Fruit fly (Drosophila melanogaster) whole organism, embryonic: ENCODE results near the gene dgt6.

ENCODE experiments used
- B-H1 ChIP-seq: fragments of 200-800 bp; sonication (Bioruptor generic); IDR thresholded peaks from 3 replicates; pipeline ENCODE4 v1.3.6; 2022; ENCODE audit warnings: missing biosample characterization, missing genetic modification characterization
- BtbVII ChIP-seq: fragments of 200-800 bp; sonication (Bioruptor generic); optimal IDR thresholded peaks from 3 replicates; lab custom pipeline; 2017; ENCODE audit warnings: missing biosample characterization, mild to moderate bottlenecking, missing genetic modification characterization
- CG10462 ChIP-seq: fragments of 200-800 bp; sonication (Bioruptor generic); optimal IDR thresholded peaks from 2 replicates; lab custom pipeline; 2016; ENCODE audit warnings: missing biosample characterization, missing genetic modification characterization
- CG12219 ChIP-seq: fragments of 200-800 bp; sonication (Bioruptor generic); optimal IDR thresholded peaks from 3 replicates; lab custom pipeline; 2018; ENCODE audit warnings: missing biosample characterization, mild to moderate bottlenecking, missing genetic modification characterization
- CG12391 ChIP-seq: fragments of 200-800 bp; sonication (Bioruptor generic); optimal IDR thresholded peaks from 3 replicates; lab custom pipeline; 2018; ENCODE audit warnings: missing biosample characterization, mild to moderate bottlenecking, missing genetic modification characterization, moderate library complexity
- CG15479 ChIP-seq: fragments of 200-800 bp; sonication (Bioruptor generic); optimal IDR thresholded peaks from 3 replicates; lab custom pipeline; 2019; ENCODE audit warnings: missing biosample characterization, mild to moderate bottlenecking, missing genetic modification characterization, moderate library complexity
- CG16813 ChIP-seq: fragments of 200-800 bp; sonication (Bioruptor generic); IDR thresholded peaks from 3 replicates; pipeline ENCODE4 v1.3.6; 2022; ENCODE audit warnings: missing biosample characterization, missing genetic modification characterization; ENCODE audit not compliant: partially characterized antibody
- CG17359 ChIP-seq: fragments of 200-800 bp; sonication (Bioruptor generic); optimal IDR thresholded peaks from 3 replicates; lab custom pipeline; 2018; ENCODE audit warnings: missing biosample characterization, mild to moderate bottlenecking, missing genetic modification characterization, moderate library complexity
- CG17912 ChIP-seq: fragments of 200-800 bp; sonication (Bioruptor generic); optimal IDR thresholded peaks from 2 replicates; lab custom pipeline; 2018; ENCODE audit warnings: missing biosample characterization, mild to moderate bottlenecking, missing genetic modification characterization
- CG18476 ChIP-seq: fragments of 200-800 bp; sonication (Bioruptor generic); optimal IDR thresholded peaks from 2 replicates; lab custom pipeline; 2016; ENCODE audit warnings: missing biosample characterization, mild to moderate bottlenecking, missing genetic modification characterization
- CG18764 ChIP-seq: fragments of 200-800 bp; sonication (Bioruptor generic); optimal IDR thresholded peaks from 3 replicates; lab custom pipeline; 2016; ENCODE audit warnings: missing biosample characterization, missing genetic modification characterization
- CG2889 ChIP-seq: fragments of 200-800 bp; sonication (Bioruptor generic); IDR thresholded peaks from 3 replicates; pipeline ENCODE4 v1.3.6; 2022; ENCODE audit warnings: missing biosample characterization, missing genetic modification characterization
- CG3163 ChIP-seq: fragments of 200-800 bp; sonication (Bioruptor generic); optimal IDR thresholded peaks from 3 replicates; lab custom pipeline; 2016; ENCODE audit warnings: missing biosample characterization, missing genetic modification characterization
- CG3847 ChIP-seq: fragments of 200-800 bp; sonication (Bioruptor generic); IDR thresholded peaks from 2 replicates; pipeline ENCODE4 v1.3.6; 2022; ENCODE audit warnings: missing biosample characterization, missing genetic modification characterization
- CG4617 ChIP-seq: fragments of 200-800 bp; sonication (Bioruptor generic); optimal IDR thresholded peaks from 3 replicates; lab custom pipeline; 2016; ENCODE audit warnings: missing biosample characterization, missing genetic modification characterization, borderline replicate concordance
- CG5245 ChIP-seq: fragments of 200-800 bp; sonication (Bioruptor generic); optimal IDR thresholded peaks from 3 replicates; lab custom pipeline; 2016; ENCODE audit warnings: missing biosample characterization, missing genetic modification characterization
- CG7963 ChIP-seq: fragments of 200-800 bp; sonication (Bioruptor generic); IDR thresholded peaks from 3 replicates; pipeline ENCODE4 v1.3.6; 2022; ENCODE audit warnings: missing biosample characterization, missing genetic modification characterization; ENCODE audit not compliant: partially characterized antibody
- CG8478 ChIP-seq: fragments of >200 bp; optimal IDR thresholded peaks from 2 replicates; lab custom pipeline; 2018
- CG9876 ChIP-seq: fragments of 200-800 bp; sonication (Bioruptor generic); optimal IDR thresholded peaks from 2 replicates; lab custom pipeline; 2016; ENCODE audit warnings: missing biosample characterization, missing genetic modification characterization
- Dfd ChIP-seq, 2 experiments: fragments of >200 bp; optimal IDR thresholded peaks; 2 replicates each; lab custom pipeline; 2017; ENCODE audit warnings: missing biosample characterization in 2 of 2, missing genetic modification characterization in 2 of 2
- Doc2 ChIP-seq: fragments of 200-800 bp; sonication (Bioruptor generic); IDR thresholded peaks from 2 replicates; pipeline ENCODE4 v1.3.6; 2022; ENCODE audit warnings: missing biosample characterization, missing genetic modification characterization
- Hand ChIP-seq: fragments of 200-800 bp; sonication (Bioruptor generic); optimal IDR thresholded peaks from 2 replicates; lab custom pipeline; 2017; ENCODE audit warnings: mild to moderate bottlenecking, missing biosample characterization, missing genetic modification reagents, missing genetic modification characterization
- Hey ChIP-seq: fragments of 200-800 bp; sonication (Bioruptor generic); optimal IDR thresholded peaks from 3 replicates; lab custom pipeline; 2018; ENCODE audit warnings: missing biosample characterization, mild to moderate bottlenecking, missing genetic modification characterization
- Hr78 ChIP-seq, 2 experiments: fragments of 200-800 bp in 1 of 2; fragments of >200 bp in 1 of 2; sonication (Bioruptor generic) in 1 of 2; optimal IDR thresholded peaks; 2 replicates each; lab custom pipeline; 2017 to 2019; ENCODE audit warnings: missing biosample characterization in 2 of 2, missing genetic modification characterization in 2 of 2, mild to moderate bottlenecking in 1 of 2, moderate library complexity in 1 of 2
- Lpt ChIP-seq: fragments of >200 bp; optimal IDR thresholded peaks from 2 replicates; lab custom pipeline; 2018; ENCODE audit warnings: missing biosample characterization, missing genetic modification characterization
- MTF-1 ChIP-seq: fragments of 200-800 bp; sonication (Bioruptor generic); optimal IDR thresholded peaks from 2 replicates; lab custom pipeline; 2018; ENCODE audit warnings: missing biosample characterization, mild to moderate bottlenecking, missing genetic modification characterization, borderline replicate concordance
- Mes4 ChIP-seq: fragments of 200-800 bp; sonication (Bioruptor generic); optimal IDR thresholded peaks from 2 replicates; lab custom pipeline; 2016; ENCODE audit warnings: missing biosample characterization, missing genetic modification characterization
- NC2β ChIP-seq: fragments of 200-800 bp; sonication (Bioruptor generic); optimal IDR thresholded peaks from 2 replicates; lab custom pipeline; 2016; ENCODE audit warnings: missing biosample characterization, missing genetic modification characterization
- Neu2 ChIP-seq: fragments of 200-800 bp; sonication (Bioruptor generic); optimal IDR thresholded peaks from 3 replicates; lab custom pipeline; 2016; ENCODE audit warnings: missing biosample characterization, missing genetic modification characterization, borderline replicate concordance
- Nf-YA ChIP-seq: fragments of 200-800 bp; sonication (Bioruptor generic); IDR thresholded peaks from 2 replicates; pipeline ENCODE4 v1.3.6; 2022; ENCODE audit warnings: missing biosample characterization, missing genetic modification characterization
- Oaz ChIP-seq: fragments of 200-800 bp; sonication (Bioruptor generic); IDR thresholded peaks from 2 replicates; pipeline ENCODE4 v1.3.6; 2022; ENCODE audit warnings: missing biosample characterization, missing genetic modification characterization
- Ptx1 ChIP-seq: fragments of 200-800 bp; sonication (Bioruptor generic); IDR thresholded peaks from 2 replicates; pipeline ENCODE4 v1.3.6; 2022; ENCODE audit warnings: missing biosample characterization, missing genetic modification characterization
- Tbp ChIP-seq: fragments of >200 bp; optimal IDR thresholded peaks from 2 replicates; lab custom pipeline; 2018; ENCODE audit warnings: missing biosample characterization, missing genetic modification characterization
- cas ChIP-seq: fragments of 200-800 bp; sonication (Bioruptor generic); IDR thresholded peaks from 2 replicates; pipeline ENCODE4 v1.3.6; 2022; ENCODE audit warnings: missing biosample characterization, missing genetic modification characterization
- crp ChIP-seq, 2 experiments: fragments of 200-800 bp; sonication (Bioruptor generic); optimal IDR thresholded peaks; 2 replicates in 1 of 2; 3 replicates in 1 of 2; lab custom pipeline; 2017; ENCODE audit warnings: missing biosample characterization in 2 of 2, missing genetic modification characterization in 2 of 2, mild to moderate bottlenecking in 1 of 2, moderate library complexity in 1 of 2
- dpn ChIP-seq, 2 experiments: fragments of 200-800 bp; sonication (Bioruptor generic); optimal IDR thresholded peaks; 3 replicates each; lab custom pipeline; 2016; ENCODE audit warnings: missing biosample characterization in 2 of 2, missing genetic modification characterization in 2 of 2
- esg ChIP-seq: fragments of 200-800 bp; sonication (Bioruptor generic); conservative IDR thresholded peaks from 2 replicates; pipeline ENCODE4 v1.3.6; 2022; ENCODE audit warnings: missing biosample characterization, missing genetic modification characterization
- ewg ChIP-seq: fragments of 200-800 bp; sonication (Bioruptor generic); optimal IDR thresholded peaks from 3 replicates; lab custom pipeline; 2017; ENCODE audit warnings: mild to moderate bottlenecking, missing biosample characterization, missing genetic modification reagents, missing genetic modification characterization
- grn ChIP-seq: fragments of 200-800 bp; sonication (Bioruptor generic); optimal IDR thresholded peaks from 3 replicates; lab custom pipeline; 2017; ENCODE audit warnings: missing biosample characterization, missing genetic modification characterization
- gro ChIP-seq: fragments of 200-800 bp; sonication (Bioruptor generic); optimal IDR thresholded peaks from 2 replicates; lab custom pipeline; 2016; ENCODE audit warnings: missing biosample characterization, missing genetic modification characterization
- kay ChIP-seq: fragments of 200-800 bp; sonication (Bioruptor generic); optimal IDR thresholded peaks from 2 replicates; lab custom pipeline; 2016; ENCODE audit warnings: missing biosample characterization, missing genetic modification characterization
- odd ChIP-seq: fragments of 200-800 bp; sonication (Bioruptor generic); optimal IDR thresholded peaks from 2 replicates; lab custom pipeline; 2017; ENCODE audit warnings: missing biosample characterization, mild to moderate bottlenecking, missing genetic modification characterization
- ro ChIP-seq: fragments of 200-800 bp; sonication (Bioruptor generic); IDR thresholded peaks from 2 replicates; pipeline ENCODE4 v1.3.6; 2022; ENCODE audit warnings: missing biosample characterization, missing genetic modification characterization
- salm ChIP-seq: fragments of 200-800 bp; sonication (Bioruptor generic); optimal IDR thresholded peaks from 2 replicates; lab custom pipeline; 2018; ENCODE audit warnings: missing biosample characterization, mild to moderate bottlenecking, missing genetic modification characterization
- scrt ChIP-seq: fragments of 200-800 bp; sonication (Bioruptor generic); optimal IDR thresholded peaks from 2 replicates; lab custom pipeline; 2018; ENCODE audit warnings: missing biosample characterization, mild to moderate bottlenecking, missing genetic modification characterization, moderate library complexity
- sisA ChIP-seq: fragments of 200-800 bp; sonication (Bioruptor generic); IDR thresholded peaks from 2 replicates; pipeline ENCODE4 v1.3.6; 2022; ENCODE audit warnings: missing biosample characterization, missing genetic modification characterization
- sna ChIP-seq: fragments of 200-800 bp; sonication (Bioruptor generic); IDR thresholded peaks from 2 replicates; pipeline ENCODE4 v1.3.6; 2022; ENCODE audit warnings: missing biosample characterization, missing genetic modification characterization; ENCODE audit not compliant: partially characterized antibody
- so ChIP-seq: fragments of 200-800 bp; sonication (Bioruptor generic); IDR thresholded peaks from 3 replicates; pipeline ENCODE4 v1.3.6; 2022; ENCODE audit warnings: missing biosample characterization, missing genetic modification characterization
- tup ChIP-seq: fragments of 200-800 bp; sonication (Bioruptor generic); optimal IDR thresholded peaks from 2 replicates; lab custom pipeline; 2016; ENCODE audit warnings: missing biosample characterization, mild to moderate bottlenecking, missing genetic modification characterization, moderate library complexity
- unpg ChIP-seq: fragments of 200-800 bp; sonication (Bioruptor generic); optimal IDR thresholded peaks from 3 replicates; lab custom pipeline; 2018; ENCODE audit warnings: missing biosample characterization, mild to moderate bottlenecking, missing genetic modification characterization, moderate library complexity
- usp ChIP-seq: fragments of >200 bp; optimal IDR thresholded peaks from 2 replicates; lab custom pipeline; 2017; ENCODE audit warnings: missing biosample characterization, missing genetic modification characterization

Gene dgt6

dm6 chr3R:29138961-29139527 is 8.3 kb upstream of the dgt6 start (continued):
- TF ChIP-seq MTF-1 (GFP tag; lab: Kevin White, UChicago) (no peak), CG3847 (GFP tag; lab: Robert Waterston, UW) (peak; percentile 15; the same call in 1 of the 2 replicates), CG12219 (GFP tag; lab: Kevin White, UChicago) (no peak), unpg (GFP tag; lab: Kevin White, UChicago) (no peak), CG2889 (GFP tag; lab: Robert Waterston, UW) (no peak), cas (GFP tag; lab: Robert Waterston, UW) (no peak), so (GFP tag; lab: Robert Waterston, UW) (no peak), usp (no peak), esg (GFP tag; lab: Robert Waterston, UW) (no peak), sisA (no peak), CG7963 (GFP tag; lab: Robert Waterston, UW) (no peak), Hand (GFP tag; lab: Kevin White, UChicago) (no peak), CG18764 (GFP tag; lab: Kevin White, UChicago) (no peak), grn (GFP tag; lab: Kevin White, UChicago) (no peak), Nf-YA (GFP tag; lab: Robert Waterston, UW) (no peak), ro (no peak), BtbVII (GFP tag; lab: Kevin White, UChicago) (no peak), Hr78 (GFP tag; optimal IDR thresholded peaks at IDR 0.05; lab: Kevin White, UChicago) (peak in 1 of 2 experiments; percentile 1), kay (no peak), scrt (GFP tag; lab: Kevin White, UChicago) (no peak), Hey (tag; lab: Kevin White, UChicago) (no peak), Ptx1 (peak; percentile 37), tup (GFP tag; lab: Kevin White, UChicago) (no peak), Oaz (GFP tag; lab: Robert Waterston, UW) (no peak), dpn (GFP tag; optimal IDR thresholded peaks at IDR 0.05; lab: Kevin White, UChicago) (peak in 1 of 2 experiments; percentile 4), Tbp (GFP tag; lab: Kevin White, UChicago) (no peak), B-H1 (GFP tag; lab: Robert Waterston, UW) (no peak), salm (no peak), CG17359 (peak; percentile 13), Lpt (GFP tag; lab: Kevin White, UChicago) (no peak), Mes4 (GFP tag; lab: Kevin White, UChicago) (no peak), CG3163 (no peak), Doc2 (GFP tag; lab: Robert Waterston, UW) (no peak), CG9876 (no peak), Neu2 (no peak), NC2β (GFP tag; lab: Kevin White, UChicago) (no peak), CG4617 (GFP tag; lab: Kevin White, UChicago) (no peak), odd (no peak), CG5245 (GFP tag; lab: Kevin White, UChicago) (no peak), gro (GFP tag; lab: Kevin White, UChicago) (no peak), ewg (no peak), sna (no peak), CG17912 (GFP tag; lab: Kevin White, UChicago) (no peak), crp (GFP tag; optimal IDR thresholded peaks at IDR 0.05; lab: Kevin White, UChicago) (no peak), CG10462 (GFP tag; lab: Kevin White, UChicago) (no peak), Dfd (GFP tag; optimal IDR thresholded peaks at IDR 0.05; lab: Kevin White, UChicago) (no peak), CG16813 (GFP tag; lab: Robert Waterston, UW) (0 out of 3 replicates have a peak, but pooled peaks have one; percentile 5), CG18476 (GFP tag; lab: Kevin White, UChicago) (no peak), CG15479 (GFP tag; lab: Kevin White, UChicago) (no peak), CG12391 (tag; lab: Kevin White, UChicago) (no peak), CG8478 (lab: Kevin White, UChicago) (no peak)
